Worm (Caenorhabditis elegans): ENCODE measurements around the gene twk-14.

- TF ChIP-seq scrt-1 (GFP tag; IDR thresholded peaks at IDR 0.05): no peak
- no peak for TF ChIP-seq ets-7 (tag; optimal IDR thresholded peaks at IDR 0.05)
- no peak for TF ChIP-seq ceh-13 (GFP tag; optimal IDR thresholded peaks at IDR 0.05)
- no peak for TF ChIP-seq hmbx-1 (tag; optimal IDR thresholded peaks at IDR 0.05)
- no peak for TF ChIP-seq hnd-1 (tag; optimal IDR thresholded peaks at IDR 0.05)
- no peak for TF ChIP-seq ama-1 (optimal IDR thresholded peaks at IDR 0.05)
- no peak for TF ChIP-seq flt-1 (GFP tag; IDR thresholded peaks at IDR 0.05)
- TF ChIP-seq F13C5.2 (tag; optimal IDR thresholded peaks at IDR 0.05): no peak
- no peak for TF ChIP-seq hmg-4 (GFP tag; optimal IDR thresholded peaks at IDR 0.05)
- TF ChIP-seq tbx-11 (GFP tag; IDR thresholded peaks at IDR 0.05): no peak
- TF ChIP-seq tra-4 (tag; optimal IDR thresholded peaks at IDR 0.05): no peak
- TF ChIP-seq ceh-36 (tag; optimal IDR thresholded peaks at IDR 0.05): no peak
- no peak for TF ChIP-seq pes-1 (GFP tag; IDR thresholded peaks at IDR 0.05)
These were observed 11.0 kb upstream of the twk-14 start for ce11 chrV:12406514-12406913.

Measured in whole organism, early embryonic.